Worm (Caenorhabditis elegans) whole organism, L1 larva: ENCODE data around the gene ZK643.6.

Experiments used
- C34B4.2 ChIP-seq: sonication (generic microtip); optimal IDR thresholded peaks from 2 replicates; lab custom pipeline; 2017; ENCODE audit warnings: mild to moderate bottlenecking, missing genetic modification characterization, missing compliant biosample characterization
- F16B12.6 ChIP-seq: fragments of 150-350 bp; optimal IDR thresholded peaks from 2 replicates; lab custom pipeline; 2014; ENCODE audit warnings: missing biosample characterization, missing genetic modification characterization
- ama-1 ChIP-seq: fragments of 150-350 bp; optimal IDR thresholded peaks from 2 replicates; lab custom pipeline; 2014
- ceh-63 ChIP-seq: fragments of 200-800 bp; sonication (Bioruptor generic); optimal IDR thresholded peaks from 2 replicates; lab custom pipeline; 2018; ENCODE audit warnings: mild to moderate bottlenecking, missing genetic modification characterization, missing compliant biosample characterization
- ceh-88 ChIP-seq: fragments of 200-800 bp; sonication (Bioruptor generic); IDR thresholded peaks from 2 replicates; pipeline ENCODE4 v1.3.6; 2022; ENCODE audit warnings: missing genetic modification characterization, missing compliant biosample characterization
- dpl-1 ChIP-seq, 3 experiments: fragments of 150-350 bp in 2 of 3; sonication (generic microtip) in 1 of 3; optimal IDR thresholded peaks; 2 replicates each; lab custom pipeline; 2014 to 2017; ENCODE audit warnings: missing biosample characterization in 3 of 3, missing genetic modification characterization in 3 of 3, missing genetic modification reagents in 3 of 3
- efl-1 ChIP-seq, 4 experiments: fragments of 150-350 bp; optimal IDR thresholded peaks in 3 of 4; peaks in 1 of 4; 1 replicate in 1 of 4; 2 replicates in 3 of 4; lab custom pipeline; 2014; ENCODE audit warnings: missing biosample characterization in 2 of 4, missing genetic modification characterization in 2 of 4, missing genetic modification reagents in 2 of 4
- efl-3 ChIP-seq: fragments of 200-800 bp; sonication (Bioruptor generic); optimal IDR thresholded peaks from 2 replicates; lab custom pipeline; 2018; ENCODE audit warnings: mild to moderate bottlenecking, missing genetic modification characterization, missing compliant biosample characterization
- egl-13 ChIP-seq: sonication (generic microtip); optimal IDR thresholded peaks from 2 replicates; lab custom pipeline; 2016; ENCODE audit warnings: missing genotype, missing genetic modification reagents, missing genetic modification characterization, missing compliant biosample characterization
- elt-2 ChIP-seq: sonication (generic microtip); optimal IDR thresholded peaks from 2 replicates; lab custom pipeline; 2016; ENCODE audit warnings: missing genetic modification characterization, mild to moderate bottlenecking, inconsistent platforms, missing compliant biosample characterization, missing genetic modification reagents
- grh-1 ChIP-seq: fragments of 200-800 bp; sonication (Bioruptor generic); IDR thresholded peaks from 2 replicates; pipeline ENCODE4 v1.3.6; 2022; ENCODE audit warnings: missing genetic modification reagents, missing genetic modification characterization, missing compliant biosample characterization
- irx-1 ChIP-seq: sonication (generic microtip); optimal IDR thresholded peaks from 2 replicates; lab custom pipeline; 2016; ENCODE audit warnings: missing genetic modification characterization, missing compliant biosample characterization
- jun-1 ChIP-seq: fragments of 150-350 bp; optimal IDR thresholded peaks from 2 replicates; lab custom pipeline; 2014; ENCODE audit warnings: missing biosample characterization, missing genetic modification reagents, missing genetic modification characterization
- lin-14 ChIP-seq: fragments of 200-800 bp; sonication (Bioruptor generic); optimal IDR thresholded peaks from 2 replicates; lab custom pipeline; 2018; ENCODE audit warnings: mild to moderate bottlenecking, missing genetic modification characterization, moderate library complexity, missing compliant biosample characterization
- lin-39 ChIP-seq: fragments of 150-350 bp; optimal IDR thresholded peaks from 2 replicates; lab custom pipeline; 2014; ENCODE audit warnings: missing biosample characterization, missing genetic modification reagents, missing genetic modification characterization
- lir-3 ChIP-seq: sonication (generic microtip); optimal IDR thresholded peaks from 2 replicates; lab custom pipeline; 2016; ENCODE audit warnings: mild to moderate bottlenecking, missing genetic modification characterization, moderate library complexity, missing compliant biosample characterization; ENCODE audit not compliant: poor library complexity
- mab-9 ChIP-seq: fragments of 200-800 bp; sonication (Bioruptor generic); IDR thresholded peaks from 2 replicates; pipeline ENCODE4 v1.3.6; 2022; ENCODE audit warnings: missing genetic modification reagents, missing genetic modification characterization, missing compliant biosample characterization
- mef-2 ChIP-seq: fragments of 150-350 bp; optimal IDR thresholded peaks from 2 replicates; lab custom pipeline; 2014; ENCODE audit warnings: missing biosample characterization, missing genetic modification characterization
- mep-1 ChIP-seq: fragments of 150-350 bp; optimal IDR thresholded peaks from 2 replicates; lab custom pipeline; 2014; ENCODE audit warnings: missing biosample characterization, missing genetic modification characterization
- nhr-47 ChIP-seq: sonication (generic microtip); optimal IDR thresholded peaks from 2 replicates; lab custom pipeline; 2016; ENCODE audit warnings: mild to moderate bottlenecking, missing genetic modification characterization, moderate library complexity, missing compliant biosample characterization
- nhr-76 ChIP-seq: sonication (generic microtip); optimal IDR thresholded peaks from 2 replicates; lab custom pipeline; 2017; ENCODE audit warnings: missing biosample characterization, missing genetic modification characterization
- nhr-85 ChIP-seq: sonication (generic microtip); peaks from one replicate; lab custom pipeline; 2016; ENCODE audit warnings: missing genetic modification characterization, inconsistent platforms, missing compliant biosample characterization
- nhr-90 ChIP-seq: sonication (generic microtip); optimal IDR thresholded peaks from 2 replicates; lab custom pipeline; 2016; ENCODE audit warnings: mild to moderate bottlenecking, missing genetic modification characterization, missing compliant biosample characterization; ENCODE audit not compliant: poor library complexity
- pqm-1 ChIP-seq: sonication (generic microtip); optimal IDR thresholded peaks from 3 replicates; lab custom pipeline; 2017; ENCODE audit warnings: missing biosample characterization, missing genetic modification characterization
- sptf-1 ChIP-seq: fragments of 150-350 bp; optimal IDR thresholded peaks from 2 replicates; lab custom pipeline; 2014; ENCODE audit warnings: missing biosample characterization, missing genetic modification characterization
- tlp-1 ChIP-seq: fragments of 150-350 bp; optimal IDR thresholded peaks from 2 replicates; lab custom pipeline; 2014; ENCODE audit warnings: missing biosample characterization, missing genetic modification characterization
- unc-130 ChIP-seq: fragments of 150-350 bp; optimal IDR thresholded peaks from 2 replicates; lab custom pipeline; 2017; ENCODE audit warnings: missing biosample characterization, missing genetic modification characterization, inconsistent platforms
- unc-30 ChIP-seq: sonication (generic microtip); optimal IDR thresholded peaks from 2 replicates; lab custom pipeline; 2017; ENCODE audit warnings: missing biosample characterization, missing genetic modification characterization
- unc-86 ChIP-seq: sonication (generic microtip); optimal IDR thresholded peaks from 2 replicates; lab custom pipeline; 2016; ENCODE audit warnings: missing genetic modification characterization, missing compliant biosample characterization
- vab-15 ChIP-seq: sonication (generic microtip); optimal IDR thresholded peaks from 2 replicates; lab custom pipeline; 2017; ENCODE audit warnings: missing genotype, mild to moderate bottlenecking, missing genetic modification characterization, missing compliant biosample characterization
- zip-4 ChIP-seq: fragments of 200-800 bp; sonication (Bioruptor generic); optimal IDR thresholded peaks from 2 replicates; lab custom pipeline; 2018; ENCODE audit warnings: mild to moderate bottlenecking, missing genetic modification characterization, moderate library complexity, missing compliant biosample characterization
- ztf-11 ChIP-seq, 2 experiments: sonication (generic microtip); optimal IDR thresholded peaks; 2 replicates each; lab custom pipeline; 2016 to 2017; ENCODE audit warnings: missing genetic modification characterization in 2 of 2, missing biosample characterization in 1 of 2, missing compliant biosample characterization in 1 of 2

Gene ZK643.6

ce11 chrIII:9002545-9002944 is 42.0 kb upstream of the ZK643.6 start, which contains the start of the genes F59B2.15 and zif-1:
Gene F59B2.15, minus strand, starts transcription at chrIII:9002645.
Gene zif-1, plus strand, starts transcription at chrIII:9002779.
- TF ChIP-seq ceh-88 (GFP tag; lab: Robert Waterston, UW): no peak
- TF ChIP-seq ceh-63: no peak
- no peak for TF ChIP-seq elt-2
- TF ChIP-seq vab-15 (tag; lab: Kevin White, UChicago): no peak
- TF ChIP-seq efl-3: no peak
- TF ChIP-seq mep-1 (tag; lab: Kevin White, UChicago): no peak
- no peak for TF ChIP-seq jun-1 (tag; lab: Kevin White, UChicago)
- no peak for TF ChIP-seq dpl-1 (GFP tag; optimal IDR thresholded peaks at IDR 0.05; lab: Kevin White, UChicago)
- no peak for TF ChIP-seq nhr-76 (tag; lab: Kevin White, UChicago)

DNA sequence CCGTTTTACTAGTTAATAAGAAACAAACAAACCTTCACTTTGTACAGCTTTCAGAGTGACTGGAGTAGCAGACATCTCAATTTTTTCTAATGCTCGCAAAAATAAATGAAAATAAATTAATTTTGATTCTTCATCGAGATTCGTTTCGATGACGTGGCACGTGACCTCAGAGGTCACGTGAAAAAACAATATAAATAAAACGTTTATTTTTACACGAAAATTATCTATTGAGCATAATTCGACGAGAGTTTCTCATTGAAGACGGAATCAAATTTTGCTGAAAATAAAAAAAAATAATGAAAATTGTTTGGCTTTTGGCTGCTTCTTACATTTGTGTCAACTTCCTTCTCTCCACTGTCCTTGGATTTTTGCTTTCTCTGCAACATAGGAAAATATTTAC is 41.3 kb upstream of the ZK643.6 start, which contains the start of gene rpn-6.2:
TSS of gene rpn-6.2 (minus strand) at position 101 of the 400 bp plus-strand sequence.
- no peak for TF ChIP-seq tlp-1 (tag; lab: Kevin White, UChicago)
- no peak for TF ChIP-seq efl-1 (optimal IDR thresholded peaks at IDR 0.05; lab: Kevin White, UChicago)
- peak in 1 of 2 experiments; percentile 39 for TF ChIP-seq efl-1 (GFP tag; optimal IDR thresholded peaks at IDR 0.05 in 1 of 2; lab: Kevin White, UChicago)
- no peak for TF ChIP-seq egl-13 (tag; lab: Kevin White, UChicago)
- TF ChIP-seq nhr-85 (tag; lab: Kevin White, UChicago): peak; percentile 48

ce11 chrIII:9001491-9001890 is 40.9 kb upstream of the ZK643.6 start:
- TF ChIP-seq dpl-1 (GFP tag; optimal IDR thresholded peaks at IDR 0.05; lab: Kevin White, UChicago) (peak in 1 of 3 experiments; percentile 6), unc-30 (tag; lab: Kevin White, UChicago) (no peak), irx-1 (tag; lab: Kevin White, UChicago) (no peak)
- TF ChIP-seq, all 84 proteins: peak for 1

- TF ChIP-seq efl-1 (optimal IDR thresholded peaks at IDR 0.05; lab: Kevin White, UChicago): no peak
- peak in 1 of 2 experiments; percentile 66 for TF ChIP-seq efl-1 (GFP tag; optimal IDR thresholded peaks at IDR 0.05 in 1 of 2; lab: Kevin White, UChicago)
- TF ChIP-seq dpl-1 (GFP tag; optimal IDR thresholded peaks at IDR 0.05; lab: Kevin White, UChicago): no peak
Observed at ce11 chrIII:8999508-8999907, 38.9 kb upstream of the ZK643.6 start, which contains the start of gene F59B2.3. Gene F59B2.3, minus strand, starts transcription at chrIII:8999766.

ce11 chrIII:8998884-8999283 is 38.3 kb upstream of the ZK643.6 start:
- TF ChIP-seq C34B4.2 (no peak), efl-1 (optimal IDR thresholded peaks at IDR 0.05; lab: Kevin White, UChicago) (no peak), efl-1 (GFP tag; optimal IDR thresholded peaks at IDR 0.05 in 1 of 2; lab: Kevin White, UChicago) (peak in 1 of 2 experiments; percentile 51)

DNA sequence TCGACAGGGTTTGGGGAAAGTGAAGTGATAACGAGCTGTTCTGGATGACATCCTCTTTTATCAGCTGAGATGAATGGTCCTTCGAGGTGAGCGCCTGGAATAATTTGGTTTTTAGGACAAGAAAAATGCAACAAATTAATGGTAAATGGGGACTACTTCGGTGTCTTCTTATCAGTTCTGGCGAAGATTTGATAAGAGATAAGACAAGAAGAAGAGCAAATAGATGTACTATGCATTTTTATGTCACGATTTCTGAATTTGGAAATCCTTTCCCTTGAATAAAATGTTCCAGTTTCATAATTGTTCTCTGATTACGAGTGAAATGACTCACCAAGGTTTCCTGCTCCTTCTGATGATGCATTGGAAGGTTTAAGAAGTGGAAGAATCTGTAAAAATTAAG is 37.3 kb upstream of the ZK643.6 start:
- peak; percentile 54 for TF ChIP-seq elt-2
- no peak for TF ChIP-seq pqm-1 (tag; lab: Kevin White, UChicago)
- no peak for TF ChIP-seq unc-130 (tag; lab: Kevin White, UChicago)
- TF ChIP-seq ceh-88 (GFP tag; lab: Robert Waterston, UW): no peak
- no peak for TF ChIP-seq sptf-1
- TF ChIP-seq ztf-11 (tag; optimal IDR thresholded peaks at IDR 0.05; lab: Kevin White, UChicago): no peak
- TF ChIP-seq, all 84 proteins: peak for 1

ce11 chrIII:8996686-8997085 is 36.1 kb upstream of the ZK643.6 start, which contains the start of gene skat-1:
Gene skat-1, minus strand, starts transcription at chrIII:8996786.
- TF ChIP-seq nhr-47: no peak
- TF ChIP-seq lin-39 (tag; lab: Kevin White, UChicago): no peak
- no peak for TF ChIP-seq unc-86
- TF ChIP-seq ama-1 (lab: Kevin White, UChicago): no peak
- no peak for TF ChIP-seq lir-3
- no peak for TF ChIP-seq pqm-1 (tag; lab: Kevin White, UChicago)
- TF ChIP-seq ceh-63: no peak
- no peak for TF ChIP-seq F16B12.6
- no peak for TF ChIP-seq grh-1 (GFP tag; lab: Robert Waterston, UW)
- TF ChIP-seq lin-14 (GFP tag; lab: Kevin White, UChicago): no peak
- no peak for TF ChIP-seq mab-9 (GFP tag; lab: Robert Waterston, UW)
- no peak for TF ChIP-seq zip-4
- no peak for TF ChIP-seq irx-1 (tag; lab: Kevin White, UChicago)
- TF ChIP-seq mef-2 (tag; lab: Kevin White, UChicago): no peak
- no peak for TF ChIP-seq nhr-90 (tag; lab: Kevin White, UChicago)
